Worm (Caenorhabditis elegans) whole organism, dauer: Measurements from ENCODE around the gene wago-4.

Experiments used
- unc-62 ChIP-seq: sonication (generic microtip); optimal IDR thresholded peaks from 2 replicates; lab custom pipeline; 2017; ENCODE audit warnings: missing biosample characterization, missing genetic modification reagents, missing genetic modification characterization

Gene wago-4

DNA sequence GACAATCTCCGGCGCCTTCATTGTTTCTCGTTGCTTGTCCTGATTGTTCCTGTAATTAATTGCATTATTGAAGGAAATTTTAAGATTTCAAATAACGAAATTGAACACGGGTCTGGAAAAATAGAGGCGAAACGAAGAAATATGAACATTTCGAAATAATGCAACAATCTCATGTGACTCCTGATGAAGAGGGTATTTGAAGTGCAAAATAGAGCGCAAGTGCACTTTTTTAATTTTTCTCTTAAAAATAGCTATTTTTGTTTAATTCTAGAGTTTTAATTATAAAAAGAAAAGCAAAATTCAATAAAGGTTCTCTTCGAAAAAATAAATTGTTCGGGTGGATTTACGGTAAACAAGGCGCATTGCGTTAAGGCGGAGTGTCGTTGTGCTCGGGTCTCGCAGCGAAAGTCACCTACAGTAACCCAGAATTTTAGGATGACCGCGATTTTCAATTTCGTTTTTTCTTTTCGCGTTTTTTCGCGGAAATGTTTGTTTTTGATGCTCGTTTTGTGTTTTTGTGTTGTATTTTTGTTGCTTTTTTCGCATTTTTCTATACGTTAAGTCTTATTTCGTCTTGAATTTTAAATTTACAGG, at the start of gene wago-4, which contains the start of gene F58G1.2:
Gene wago-4, plus strand, starts transcription at position 592 of the 594 bp plus-strand sequence.
Gene F58G1.2, minus strand, starts transcription at position 51 of the 594 bp plus-strand sequence.
- no peak for TF ChIP-seq unc-62 (GFP tag; lab: Kevin White, UChicago)

DNA sequence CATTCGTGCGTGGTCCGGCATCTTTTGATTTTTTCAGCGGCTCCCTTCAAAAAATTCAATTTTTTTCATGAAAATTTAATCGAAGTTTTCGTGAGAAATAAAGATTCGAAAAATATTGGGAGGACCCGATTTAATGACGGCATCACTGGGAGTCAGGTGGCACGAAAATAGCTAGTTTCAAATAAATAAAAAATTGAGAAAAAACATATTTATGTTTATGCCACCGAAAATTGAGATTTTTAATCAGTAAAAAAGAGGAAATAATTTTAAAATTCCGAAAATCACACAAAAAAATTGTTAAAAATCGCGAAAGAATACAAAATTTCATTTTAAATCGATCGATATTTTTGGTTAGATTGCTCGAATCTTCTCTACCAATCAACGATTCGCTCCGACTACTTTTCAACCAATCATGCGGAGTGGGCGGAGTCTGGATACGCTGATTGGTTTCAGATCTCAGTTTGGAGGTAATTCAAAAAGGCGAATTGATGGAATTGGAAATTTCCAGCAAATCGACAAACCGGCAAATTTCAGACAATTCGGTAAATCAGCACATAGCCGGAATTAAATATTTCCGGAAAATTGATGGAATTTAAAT, 41.2 kb upstream of the wago-4 start, which contains the start of gene gsy-1:
Gene gsy-1, minus strand, starts transcription at position 51 of the 598 bp plus-strand sequence.
- no peak for TF ChIP-seq unc-62 (GFP tag; lab: Kevin White, UChicago)

DNA sequence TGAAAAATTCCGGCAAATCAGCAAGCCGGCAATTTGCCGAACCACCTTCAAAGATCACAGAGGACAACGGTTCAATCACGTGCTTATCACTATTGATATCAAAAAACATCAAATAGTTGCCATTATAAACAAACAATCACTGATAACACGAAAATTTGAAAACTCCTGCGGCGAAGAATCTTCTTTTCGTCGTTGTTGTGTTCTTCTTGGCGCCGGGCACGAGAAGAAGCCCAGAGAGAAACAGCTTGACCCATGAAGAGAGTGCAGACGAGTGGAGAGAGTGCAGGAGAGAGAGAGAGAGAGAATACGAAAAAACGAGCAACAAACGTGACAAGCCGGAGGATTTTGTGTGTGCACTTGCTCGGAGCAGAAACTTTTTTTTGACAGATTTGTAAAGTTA, 40.7 kb upstream of the wago-4 start:
- TF ChIP-seq unc-62 (GFP tag; lab: Kevin White, UChicago): no peak

DNA sequence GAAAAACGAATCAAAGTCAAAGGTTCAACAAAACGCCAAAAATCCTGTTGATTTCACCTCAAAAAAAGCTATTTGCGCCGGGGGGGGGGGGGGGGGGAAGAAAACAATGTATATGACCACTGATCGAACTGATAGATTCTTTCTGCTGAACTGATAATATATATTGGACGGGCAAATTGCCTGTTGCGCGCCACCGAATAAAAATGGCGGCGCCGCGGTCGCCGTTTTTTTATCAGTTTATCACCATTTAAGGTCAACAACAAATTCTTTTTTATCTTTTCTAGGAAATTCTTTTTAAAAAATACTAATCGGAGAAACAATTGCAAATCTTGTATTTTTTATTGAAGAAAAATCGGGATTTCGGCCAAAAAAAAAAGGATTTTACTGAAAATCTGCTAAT, 39.6 kb upstream of the wago-4 start:
- no peak for TF ChIP-seq unc-62 (GFP tag; lab: Kevin White, UChicago)

- TF ChIP-seq unc-62 (GFP tag; lab: Kevin White, UChicago): no peak
Measured at ce11 chrII:12880406-12880805, 38.9 kb upstream of the wago-4 start, which contains the start of gene F35C5.1. Gene F35C5.1 (plus strand): TSS chrII:12880804.

ce11 chrII:12884972-12885371, 34.4 kb upstream of the wago-4 start, which contains the start of gene sra-14:
Gene sra-14 (plus strand): TSS chrII:12885272.
- TF ChIP-seq unc-62 (GFP tag; lab: Kevin White, UChicago): no peak

DNA sequence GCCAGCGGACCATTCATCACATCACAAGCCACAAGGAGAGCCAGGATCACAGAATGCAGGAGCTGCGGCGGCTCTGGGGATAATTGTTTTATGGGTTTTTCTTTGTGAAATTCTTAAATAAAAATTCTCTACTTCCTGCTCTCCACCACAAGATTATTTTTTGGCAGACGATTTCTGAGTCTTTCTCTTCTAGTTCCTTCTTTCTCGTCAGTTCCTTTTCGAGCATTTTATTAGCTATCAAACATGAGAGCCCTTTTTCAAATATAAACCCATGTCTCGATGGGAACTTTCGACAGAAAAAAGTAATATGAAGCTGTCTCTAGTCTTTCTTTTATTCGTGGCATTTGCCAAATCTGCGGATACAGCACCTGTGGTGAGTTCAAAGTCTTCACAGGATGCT, 30.9 kb upstream of the wago-4 start, which contains the start of gene F35C5.3:
Gene F35C5.3, plus strand, starts transcription at position 301 of the 400 bp plus-strand sequence.
- TF ChIP-seq unc-62 (GFP tag; lab: Kevin White, UChicago): no peak

- TF ChIP-seq unc-62 (GFP tag; lab: Kevin White, UChicago): no peak
Measured at ce11 chrII:12892407-12892806, 26.9 kb upstream of the wago-4 start.

DNA sequence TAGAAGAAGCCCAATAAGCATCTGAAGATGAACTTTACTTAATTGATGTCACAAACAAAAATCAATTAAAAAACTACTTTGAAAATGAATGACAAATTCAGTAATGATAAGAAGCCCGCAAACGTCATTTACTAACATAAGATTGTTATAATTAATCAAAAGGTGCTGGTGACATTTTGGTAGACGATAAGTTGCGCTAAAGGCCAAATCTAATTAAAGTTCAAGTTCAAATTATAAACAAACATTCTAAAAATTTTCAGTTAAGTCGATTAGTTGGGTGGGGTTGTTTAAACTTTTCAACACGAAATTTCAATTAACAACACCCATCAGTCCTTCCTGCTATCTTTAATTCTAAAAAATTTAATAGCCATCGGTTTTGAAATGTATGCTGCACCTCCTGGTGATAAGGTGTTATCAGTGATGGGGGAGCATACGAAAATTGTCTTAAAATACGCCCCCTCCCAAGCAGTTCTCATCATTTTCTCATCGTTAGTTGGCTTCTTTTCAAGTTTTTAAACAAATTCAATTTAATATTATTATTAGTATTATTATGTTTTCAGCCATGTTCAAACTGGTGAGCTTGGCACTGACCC, 24.2 kb upstream of the wago-4 start, which contains the start of the genes clec-62 and clec-63:
Gene clec-62, minus strand, starts transcription at position 51 of the 593 bp plus-strand sequence.
Gene clec-63, plus strand, starts transcription at position 561 of the 593 bp plus-strand sequence.
- no peak for TF ChIP-seq unc-62 (GFP tag; lab: Kevin White, UChicago)

- TF ChIP-seq unc-62 (GFP tag; lab: Kevin White, UChicago): no peak
Measured at ce11 chrII:12896666-12897065, 22.7 kb upstream of the wago-4 start.

ce11 chrII:12897361-12897760, 22.0 kb upstream of the wago-4 start:
- TF ChIP-seq unc-62 (GFP tag; lab: Kevin White, UChicago): no peak

- no peak for TF ChIP-seq unc-62 (GFP tag; lab: Kevin White, UChicago)
Measured at ce11 chrII:12897942-12898341, 21.4 kb upstream of the wago-4 start, which contains the start of gene clec-64. Gene clec-64 (plus strand): TSS chrII:12898242.

DNA sequence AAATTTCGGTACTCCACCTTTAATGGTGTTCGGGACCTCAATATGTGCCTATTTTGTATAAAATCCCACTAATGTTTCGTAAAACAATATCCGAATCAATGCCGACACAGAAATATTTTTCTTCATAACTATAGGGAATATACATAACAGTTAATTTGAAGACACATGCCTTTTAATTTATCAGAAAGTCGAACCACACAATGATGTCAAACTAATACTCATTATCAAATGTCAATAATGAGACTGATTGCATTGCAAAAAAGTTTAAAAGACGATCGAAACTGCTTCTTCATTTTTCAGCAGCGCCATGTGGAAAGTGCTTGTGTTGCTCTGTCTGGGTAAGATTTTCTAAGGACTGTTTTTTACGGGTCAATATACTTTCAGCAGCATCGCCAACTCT, 18.3 kb upstream of the wago-4 start, which contains the start of gene clec-65:
Gene clec-65, plus strand, starts transcription at position 301 of the 400 bp plus-strand sequence.
- TF ChIP-seq unc-62 (GFP tag; lab: Kevin White, UChicago): no peak

- TF ChIP-seq unc-62 (GFP tag; lab: Kevin White, UChicago): no peak
Measured at ce11 chrII:12904174-12904573, 15.2 kb upstream of the wago-4 start, which contains the start of gene clec-66. Gene clec-66 (plus strand): TSS chrII:12904398.

DNA sequence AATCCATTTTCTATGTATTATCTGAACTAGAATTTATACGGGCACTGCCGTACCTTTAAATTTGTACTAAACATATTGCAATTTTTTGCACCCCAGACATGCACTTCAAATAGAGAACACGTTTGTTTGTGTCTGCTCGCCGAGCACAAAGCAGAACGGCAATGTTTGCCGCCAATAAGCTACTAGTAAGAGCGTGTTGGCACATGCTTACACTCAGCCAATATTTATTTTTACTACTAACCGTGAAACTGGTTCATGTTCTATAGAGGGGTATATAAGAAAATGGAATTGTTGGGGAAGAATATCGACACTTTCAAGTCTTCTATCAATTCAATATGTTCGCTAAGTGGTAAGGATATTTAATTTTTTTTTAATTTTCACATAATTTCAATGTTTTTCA, 12.3 kb upstream of the wago-4 start, which contains the start of gene nspb-11:
Gene nspb-11, plus strand, starts transcription at position 301 of the 400 bp plus-strand sequence.
- TF ChIP-seq unc-62 (GFP tag; lab: Kevin White, UChicago): no peak

ce11 chrII:12908779-12909178, 10.6 kb upstream of the wago-4 start, which contains the start of gene ddn-2:
Gene ddn-2 (plus strand): TSS chrII:12909079.
- no peak for TF ChIP-seq unc-62 (GFP tag; lab: Kevin White, UChicago)
